Fruit fly (Drosophila melanogaster): ENCODE measurements around the gene Cbs.

DNA sequence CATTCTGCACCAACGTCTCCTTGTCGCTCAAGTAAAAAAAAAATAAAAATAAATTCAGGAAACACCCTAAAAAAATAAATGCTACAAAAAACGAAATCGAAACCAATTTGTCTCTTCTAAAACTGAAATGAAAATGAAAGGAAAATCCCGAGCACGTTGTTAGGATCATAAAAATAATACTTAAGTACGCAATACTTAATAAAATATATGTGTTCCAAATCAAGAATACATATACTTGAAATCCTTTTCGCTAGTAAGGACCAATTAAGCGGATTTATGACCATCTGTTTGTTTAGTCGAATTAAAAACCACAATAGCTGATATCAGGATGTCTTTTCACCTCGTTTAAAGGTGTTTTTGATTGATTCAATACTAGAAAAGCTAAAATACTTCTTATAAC lies 19.1 kb upstream of the Cbs start, which contains the start of gene r-cup:
- TF ChIP-seq pan (optimal IDR thresholded peaks at IDR 0.05), result no peak
- no peak for TF ChIP-seq OdsH (GFP tag; optimal IDR thresholded peaks at IDR 0.05)
- TF ChIP-seq fru (GFP tag; optimal IDR thresholded peaks at IDR 0.05), result no peak
- TF ChIP-seq psq (GFP tag; optimal IDR thresholded peaks at IDR 0.05), result no peak
- no peak for TF ChIP-seq Abd-B (GFP tag; optimal IDR thresholded peaks at IDR 0.05)

Data from whole organism, wandering third instar larva.